Worm (Caenorhabditis elegans) whole organism, mixed stage, embryonic: Measurements from ENCODE around the gene F52E1.2.

ENCODE experiments used
- M03D4.4 ChIP-seq: sonication (generic microtip); optimal IDR thresholded peaks from 2 replicates; lab custom pipeline; 2017; ENCODE audit warnings: mild to moderate bottlenecking, missing genetic modification characterization, missing compliant biosample characterization
- blmp-1 ChIP-seq: fragments of 150-350 bp; optimal IDR thresholded peaks from 2 replicates; lab custom pipeline; 2014; ENCODE audit warnings: missing biosample characterization, missing genetic modification characterization
- ceh-39 ChIP-seq: fragments of 150-350 bp; optimal IDR thresholded peaks from 2 replicates; lab custom pipeline; 2014; ENCODE audit warnings: missing biosample characterization, missing genetic modification characterization
- ceh-43 ChIP-seq: fragments of 200-800 bp; sonication (Bioruptor generic); optimal IDR thresholded peaks from 2 replicates; lab custom pipeline; 2018; ENCODE audit warnings: mild to moderate bottlenecking, missing genetic modification characterization, moderate library complexity, missing compliant biosample characterization
- ceh-83 ChIP-seq: fragments of 200-800 bp; sonication (Bioruptor generic); optimal IDR thresholded peaks from 2 replicates; lab custom pipeline; 2018; ENCODE audit warnings: mild to moderate bottlenecking, missing genetic modification characterization, missing compliant biosample characterization
- cnd-1 ChIP-seq: fragments of 200-800 bp; sonication (Bioruptor generic); optimal IDR thresholded peaks from 2 replicates; lab custom pipeline; 2018; ENCODE audit warnings: mild to moderate bottlenecking, missing genetic modification characterization, missing compliant biosample characterization
- drap-1 ChIP-seq: fragments of 200-800 bp; sonication (Bioruptor generic); optimal IDR thresholded peaks from 3 replicates; lab custom pipeline; 2018; ENCODE audit warnings: mild to moderate bottlenecking, missing genetic modification characterization, missing compliant biosample characterization
- elt-1 ChIP-seq: sonication (generic microtip); optimal IDR thresholded peaks from 2 replicates; lab custom pipeline; 2017; ENCODE audit warnings: missing genetic modification characterization, mild to moderate bottlenecking, missing compliant biosample characterization, antibody characterized with exemption, moderate library complexity, borderline replicate concordance; ENCODE audit not compliant: insufficient read depth
- elt-3 ChIP-seq: fragments of 150-350 bp; optimal IDR thresholded peaks from 2 replicates; lab custom pipeline; 2014; ENCODE audit warnings: missing biosample characterization, missing genetic modification characterization
- flh-1 ChIP-seq: fragments of 200-800 bp; sonication (Bioruptor generic); optimal IDR thresholded peaks from 2 replicates; lab custom pipeline; 2018; ENCODE audit warnings: mild to moderate bottlenecking, missing genetic modification characterization, moderate library complexity, missing compliant biosample characterization
- ham-2 ChIP-seq: fragments of 200-800 bp; sonication (Bioruptor generic); optimal IDR thresholded peaks from 2 replicates; lab custom pipeline; 2018; ENCODE audit warnings: mild to moderate bottlenecking, missing genetic modification characterization, missing compliant biosample characterization
- hlh-1 ChIP-seq: fragments of 150-350 bp; optimal IDR thresholded peaks from 2 replicates; lab custom pipeline; 2014; ENCODE audit warnings: missing biosample characterization, missing genetic modification reagents, missing genetic modification characterization
- lin-13 ChIP-seq: fragments of 150-350 bp; optimal IDR thresholded peaks from 2 replicates; lab custom pipeline; 2014; ENCODE audit warnings: missing biosample characterization, missing genetic modification characterization
- lin-32 ChIP-seq: fragments of 200-800 bp; sonication (Bioruptor generic); optimal IDR thresholded peaks from 2 replicates; lab custom pipeline; 2018; ENCODE audit warnings: mild to moderate bottlenecking, missing genetic modification characterization, missing compliant biosample characterization
- lsy-2 ChIP-seq: fragments of 150-350 bp; optimal IDR thresholded peaks from 2 replicates; lab custom pipeline; 2014; ENCODE audit warnings: missing biosample characterization, missing genetic modification characterization
- mab-5 ChIP-seq: fragments of 150-350 bp; optimal IDR thresholded peaks from 2 replicates; lab custom pipeline; 2014; ENCODE audit warnings: missing biosample characterization, missing genetic modification characterization
- mep-1 ChIP-seq: fragments of 150-350 bp; optimal IDR thresholded peaks from 2 replicates; lab custom pipeline; 2017; ENCODE audit warnings: missing biosample characterization, missing genetic modification reagents, missing genetic modification characterization, inconsistent platforms
- mls-2 ChIP-seq: sonication (generic microtip); optimal IDR thresholded peaks from 2 replicates; lab custom pipeline; 2016; ENCODE audit warnings: mild to moderate bottlenecking, missing genetic modification characterization, moderate library complexity, missing compliant biosample characterization
- nhr-12 ChIP-seq: fragments of 150-350 bp; optimal IDR thresholded peaks from 2 replicates; lab custom pipeline; 2014; ENCODE audit warnings: missing biosample characterization, missing genetic modification characterization
- nhr-2 ChIP-seq: fragments of 150-350 bp; optimal IDR thresholded peaks from 2 replicates; lab custom pipeline; 2014; ENCODE audit warnings: missing biosample characterization, missing genetic modification characterization
- nhr-237 ChIP-seq: fragments of 150-350 bp; optimal IDR thresholded peaks from 2 replicates; lab custom pipeline; 2014; ENCODE audit warnings: missing biosample characterization, missing genetic modification characterization
- nhr-28 ChIP-seq: fragments of 150-350 bp; optimal IDR thresholded peaks from 2 replicates; lab custom pipeline; 2014; ENCODE audit warnings: missing biosample characterization, missing genetic modification characterization
- nhr-76 ChIP-seq: sonication (generic microtip); optimal IDR thresholded peaks from 2 replicates; lab custom pipeline; 2017; ENCODE audit warnings: missing biosample characterization, missing genetic modification characterization
- pha-4 ChIP-seq: fragments of 150-350 bp; optimal IDR thresholded peaks from 2 replicates; lab custom pipeline; 2018; ENCODE audit warnings: missing biosample characterization, missing genetic modification reagents, missing genetic modification characterization
- sem-2 ChIP-seq: fragments of 200-800 bp; sonication (Bioruptor generic); optimal IDR thresholded peaks from 2 replicates; lab custom pipeline; 2018; ENCODE audit warnings: mild to moderate bottlenecking, missing genetic modification characterization, missing compliant biosample characterization
- sptf-1 ChIP-seq: sonication (generic microtip); optimal IDR thresholded peaks from 2 replicates; lab custom pipeline; 2017; ENCODE audit warnings: mild to moderate bottlenecking, missing genetic modification characterization, moderate library complexity, missing compliant biosample characterization
- tbx-8 ChIP-seq: fragments of 200-800 bp; sonication (Bioruptor generic); optimal IDR thresholded peaks from 2 replicates; lab custom pipeline; 2018; ENCODE audit warnings: mild to moderate bottlenecking, missing genetic modification characterization, moderate library complexity, missing compliant biosample characterization
- unc-120 ChIP-seq: sonication (generic microtip); optimal IDR thresholded peaks from 2 replicates; lab custom pipeline; 2017; ENCODE audit warnings: missing genetic modification characterization, missing compliant biosample characterization; ENCODE audit not compliant: poor library complexity, severe bottlenecking
- unc-39 ChIP-seq: fragments of 150-350 bp; optimal IDR thresholded peaks from 2 replicates; lab custom pipeline; 2014; ENCODE audit warnings: missing biosample characterization, missing genetic modification characterization
- unc-62 ChIP-seq: fragments of 150-350 bp; optimal IDR thresholded peaks from 2 replicates; lab custom pipeline; 2014; ENCODE audit warnings: missing biosample characterization, missing genetic modification reagents, missing genetic modification characterization
- zip-8 ChIP-seq: fragments of 150-350 bp; optimal IDR thresholded peaks from 2 replicates; lab custom pipeline; 2014; ENCODE audit warnings: missing biosample characterization, missing genetic modification characterization
- ztf-11 ChIP-seq: fragments of 150-350 bp; optimal IDR thresholded peaks from 2 replicates; lab custom pipeline; 2014; ENCODE audit warnings: missing biosample characterization, missing genetic modification characterization

Gene F52E1.2

ce11 chrV:8444357-8444856 is 34.0 kb downstream of the F52E1.2 start, which contains the start of gene lmd-3:
Gene lmd-3, minus strand, starts transcription at chrV:8444806.
- TF ChIP-seq ztf-11 (no peak), pha-4 (tag; lab: Kevin White, UChicago) (no peak), flh-1 (no peak), unc-39 (tag; lab: Kevin White, UChicago) (no peak), unc-120 (tag; lab: Kevin White, UChicago) (no peak), drap-1 (GFP tag; lab: Kevin White, UChicago) (no peak), mep-1 (tag; lab: Kevin White, UChicago) (no peak), hlh-1 (no peak), zip-8 (tag; lab: Kevin White, UChicago) (no peak), mab-5 (tag; lab: Kevin White, UChicago) (no peak), lin-32 (GFP tag; lab: Kevin White, UChicago) (no peak), unc-62 (no peak), sem-2 (GFP tag; lab: Kevin White, UChicago) (no peak), elt-3 (tag; lab: Kevin White, UChicago) (no peak), nhr-28 (tag; lab: Kevin White, UChicago) (no peak), nhr-2 (tag; lab: Kevin White, UChicago) (no peak)

- TF ChIP-seq nhr-12 = no peak
- TF ChIP-seq hlh-1 = peak; percentile 19
- TF ChIP-seq nhr-76 (tag; lab: Kevin White, UChicago) = no peak
- TF ChIP-seq cnd-1 (tag; lab: Kevin White, UChicago) = no peak
- TF ChIP-seq ceh-43 (GFP tag; lab: Kevin White, UChicago) = no peak
- TF ChIP-seq pha-4 (tag; lab: Kevin White, UChicago) = peak; percentile 91
- TF ChIP-seq, all 35 proteins: peak for 2
These were observed 35.2 kb downstream of the F52E1.2 start for ce11 chrV:8445636-8446035.

ce11 chrV:8447928-8448327 is 37.5 kb downstream of the F52E1.2 start, which contains the start of gene T23B12.5:
Gene T23B12.5, minus strand, starts transcription at chrV:8448028.
- TF ChIP-seq elt-3 (tag; lab: Kevin White, UChicago) (no peak), lsy-2 (no peak), nhr-76 (tag; lab: Kevin White, UChicago) (no peak), pha-4 (tag; lab: Kevin White, UChicago) (no peak), ztf-11 (no peak), unc-120 (tag; lab: Kevin White, UChicago) (no peak), blmp-1 (tag; lab: Kevin White, UChicago) (no peak), ceh-83 (GFP tag; lab: Kevin White, UChicago) (no peak), nhr-237 (tag; lab: Kevin White, UChicago) (no peak), hlh-1 (no peak), M03D4.4 (no peak), zip-8 (tag; lab: Kevin White, UChicago) (no peak), lin-32 (GFP tag; lab: Kevin White, UChicago) (no peak), ham-2 (no peak), nhr-12 (no peak), nhr-28 (tag; lab: Kevin White, UChicago) (no peak), ceh-43 (GFP tag; lab: Kevin White, UChicago) (no peak)

ce11 chrV:8449241-8449640 is 38.8 kb downstream of the F52E1.2 start:
- TF ChIP-seq mab-5 (tag; lab: Kevin White, UChicago) (no peak), nhr-28 (tag; lab: Kevin White, UChicago) (no peak), mls-2 (tag; lab: Kevin White, UChicago) (no peak), nhr-237 (tag; lab: Kevin White, UChicago) (no peak), zip-8 (tag; lab: Kevin White, UChicago) (no peak), lin-13 (tag; lab: Kevin White, UChicago) (no peak), sptf-1 (tag; lab: Kevin White, UChicago) (no peak), pha-4 (tag; lab: Kevin White, UChicago) (no peak), elt-1 (tag; lab: Kevin White, UChicago) (no peak), blmp-1 (tag; lab: Kevin White, UChicago) (no peak), nhr-12 (no peak), ceh-43 (GFP tag; lab: Kevin White, UChicago) (no peak), cnd-1 (tag; lab: Kevin White, UChicago) (no peak), ztf-11 (no peak), mep-1 (tag; lab: Kevin White, UChicago) (no peak), hlh-1 (no peak)

- no peak for TF ChIP-seq lin-13 (tag; lab: Kevin White, UChicago)
- TF ChIP-seq lsy-2 = no peak
- TF ChIP-seq mab-5 (tag; lab: Kevin White, UChicago) = no peak
- no peak for TF ChIP-seq elt-1 (tag; lab: Kevin White, UChicago)
- no peak for TF ChIP-seq ceh-83 (GFP tag; lab: Kevin White, UChicago)
- no peak for TF ChIP-seq unc-120 (tag; lab: Kevin White, UChicago)
- TF ChIP-seq drap-1 (GFP tag; lab: Kevin White, UChicago) = no peak
- TF ChIP-seq nhr-2 (tag; lab: Kevin White, UChicago) = no peak
- no peak for TF ChIP-seq mep-1 (tag; lab: Kevin White, UChicago)
- TF ChIP-seq M03D4.4 = no peak
- no peak for TF ChIP-seq nhr-12
- no peak for TF ChIP-seq tbx-8 (GFP tag; lab: Kevin White, UChicago)
- TF ChIP-seq nhr-237 (tag; lab: Kevin White, UChicago) = no peak
- no peak for TF ChIP-seq sptf-1 (tag; lab: Kevin White, UChicago)
- TF ChIP-seq ceh-39 (tag; lab: Kevin White, UChicago) = no peak
These were observed 40.3 kb downstream of the F52E1.2 start for ce11 chrV:8450690-8451089.
